Fruit fly (Drosophila melanogaster) whole organism, embryonic: ENCODE data around the gene stv.
A peak's percentile ranks its signal among the peaks of the same experiment; 100 is the strongest.

Source experiments
- ATbp ChIP-seq: fragments of 200-800 bp; sonication (Bioruptor generic); optimal IDR thresholded peaks from 2 replicates; lab custom pipeline; 2017; ENCODE audit warnings: missing biosample characterization, mild to moderate bottlenecking, missing genetic modification characterization, missing genetic modification reagents
- Ada2b ChIP-seq: fragments of 200-800 bp; sonication (Bioruptor generic); IDR thresholded peaks from 2 replicates; pipeline ENCODE4 v1.3.6; 2022; ENCODE audit warnings: missing biosample characterization, missing genetic modification characterization
- B-H1 ChIP-seq: fragments of 200-800 bp; sonication (Bioruptor generic); IDR thresholded peaks from 3 replicates; pipeline ENCODE4 v1.3.6; 2022; ENCODE audit warnings: missing biosample characterization, missing genetic modification characterization
- CG10366 ChIP-seq: fragments of 200-800 bp; sonication (Bioruptor generic); IDR thresholded peaks from 2 replicates; pipeline ENCODE4 v1.3.6; 2022; ENCODE audit warnings: missing biosample characterization, missing genetic modification characterization
- CG10565 ChIP-seq: fragments of 200-800 bp; sonication (Bioruptor generic); optimal IDR thresholded peaks from 3 replicates; lab custom pipeline; 2016; ENCODE audit warnings: missing biosample characterization, mild to moderate bottlenecking, missing genetic modification characterization
- CG12155 ChIP-seq: fragments of 200-800 bp; sonication (Bioruptor generic); optimal IDR thresholded peaks from 3 replicates; lab custom pipeline; 2016; ENCODE audit warnings: missing biosample characterization, missing genetic modification characterization
- CG12744 ChIP-seq: fragments of 200-800 bp; sonication (Bioruptor generic); optimal IDR thresholded peaks from 2 replicates; lab custom pipeline; 2016; ENCODE audit warnings: missing biosample characterization, missing genetic modification characterization
- CG13624 ChIP-seq: fragments of 200-800 bp; sonication (Bioruptor generic); optimal IDR thresholded peaks from 2 replicates; lab custom pipeline; 2016; ENCODE audit warnings: missing biosample characterization, missing genetic modification characterization
- CG16813 ChIP-seq: fragments of 200-800 bp; sonication (Bioruptor generic); IDR thresholded peaks from 3 replicates; pipeline ENCODE4 v1.3.6; 2022; ENCODE audit warnings: missing biosample characterization, missing genetic modification characterization; ENCODE audit not compliant: partially characterized antibody
- CG16815 ChIP-seq: fragments of 200-800 bp; sonication (Bioruptor generic); optimal IDR thresholded peaks from 3 replicates; lab custom pipeline; 2017; ENCODE audit warnings: missing biosample characterization, mild to moderate bottlenecking, missing genetic modification characterization
- CG17385 ChIP-seq: fragments of 200-800 bp; sonication (Bioruptor generic); optimal IDR thresholded peaks from 3 replicates; lab custom pipeline; 2018; ENCODE audit warnings: missing biosample characterization, mild to moderate bottlenecking, missing genetic modification characterization
- CG31224 ChIP-seq: fragments of 200-800 bp; sonication (Bioruptor generic); IDR thresholded peaks from 2 replicates; pipeline ENCODE4 v1.3.6; 2022; ENCODE audit warnings: missing biosample characterization, missing genetic modification characterization
- CG31441 ChIP-seq: fragments of 200-800 bp; sonication (Bioruptor generic); IDR thresholded peaks from 2 replicates; pipeline ENCODE4 v1.3.6; 2022; ENCODE audit warnings: missing biosample characterization, missing genetic modification characterization
- CG3847 ChIP-seq: fragments of 200-800 bp; sonication (Bioruptor generic); IDR thresholded peaks from 2 replicates; pipeline ENCODE4 v1.3.6; 2022; ENCODE audit warnings: missing biosample characterization, missing genetic modification characterization
- CG3995 ChIP-seq: fragments of 200-800 bp; sonication (Bioruptor generic); optimal IDR thresholded peaks from 3 replicates; lab custom pipeline; 2016; ENCODE audit warnings: missing biosample characterization, missing genetic modification characterization
- CG4820 ChIP-seq: fragments of 200-800 bp; sonication (Bioruptor generic); optimal IDR thresholded peaks from 3 replicates; lab custom pipeline; 2016; ENCODE audit warnings: missing biosample characterization, missing genetic modification characterization
- CG5953 ChIP-seq: fragments of 200-800 bp; sonication (Bioruptor generic); IDR thresholded peaks from 2 replicates; pipeline ENCODE4 v1.3.6; 2022; ENCODE audit warnings: missing biosample characterization, missing genetic modification characterization
- CG7963 ChIP-seq: fragments of 200-800 bp; sonication (Bioruptor generic); IDR thresholded peaks from 3 replicates; pipeline ENCODE4 v1.3.6; 2022; ENCODE audit warnings: missing biosample characterization, missing genetic modification characterization; ENCODE audit not compliant: partially characterized antibody
- CG8388 ChIP-seq: fragments of 200-800 bp; sonication (Bioruptor generic); optimal IDR thresholded peaks from 2 replicates; lab custom pipeline; 2019; ENCODE audit warnings: missing biosample characterization, mild to moderate bottlenecking, missing genetic modification characterization, moderate library complexity
- CG9215 ChIP-seq: fragments of 200-800 bp; sonication (Bioruptor generic); IDR thresholded peaks from 2 replicates; pipeline ENCODE4 v1.3.6; 2022; ENCODE audit warnings: missing biosample characterization, missing genetic modification characterization
- CG9437 ChIP-seq: fragments of 200-800 bp; sonication (Bioruptor generic); optimal IDR thresholded peaks from 2 replicates; lab custom pipeline; 2018; ENCODE audit warnings: missing biosample characterization, mild to moderate bottlenecking, missing genetic modification characterization
- Dfd ChIP-seq, 2 experiments: fragments of >200 bp; optimal IDR thresholded peaks; 2 replicates each; lab custom pipeline; 2017; ENCODE audit warnings: missing biosample characterization in 2 of 2, missing genetic modification characterization in 2 of 2
- Fer2 ChIP-seq: fragments of 200-800 bp; sonication (Bioruptor generic); optimal IDR thresholded peaks from 2 replicates; lab custom pipeline; 2018; ENCODE audit warnings: missing biosample characterization, mild to moderate bottlenecking, missing genetic modification characterization, moderate library complexity
- HmgD ChIP-seq: fragments of 200-800 bp; sonication (Bioruptor generic); optimal IDR thresholded peaks from 3 replicates; lab custom pipeline; 2016; ENCODE audit warnings: missing biosample characterization, missing genetic modification characterization
- Hsf ChIP-seq: fragments of 200-800 bp; sonication (Bioruptor generic); optimal IDR thresholded peaks from 3 replicates; lab custom pipeline; 2016; ENCODE audit warnings: missing biosample characterization, missing genetic modification characterization
- Med ChIP-seq: fragments of 200-800 bp; sonication (Bioruptor generic); peaks from one replicate; lab custom pipeline; 2016; ENCODE audit warnings: missing biosample characterization, missing genetic modification characterization, mild to moderate bottlenecking, inconsistent platforms, moderate library complexity
- Pdp1 ChIP-seq, 2 experiments: fragments of 200-800 bp; sonication (Bioruptor generic); optimal IDR thresholded peaks; 3 replicates each; lab custom pipeline; 2016; ENCODE audit warnings: missing biosample characterization in 2 of 2, missing genetic modification characterization in 2 of 2, mild to moderate bottlenecking in 1 of 2, moderate library complexity in 1 of 2
- Sox100B ChIP-seq: fragments of 200-800 bp; sonication (Bioruptor generic); optimal IDR thresholded peaks from 3 replicates; lab custom pipeline; 2018; ENCODE audit warnings: missing biosample characterization, mild to moderate bottlenecking, missing genetic modification characterization
- Ssrp ChIP-seq: fragments of 200-800 bp; sonication (Bioruptor generic); optimal IDR thresholded peaks from 2 replicates; lab custom pipeline; 2018; ENCODE audit warnings: missing biosample characterization, mild to moderate bottlenecking, missing genetic modification characterization, moderate library complexity
- bcd ChIP-seq: fragments of 200-800 bp; sonication (Bioruptor generic); optimal IDR thresholded peaks from 2 replicates; lab custom pipeline; 2017; ENCODE audit warnings: missing biosample characterization, mild to moderate bottlenecking, missing genetic modification characterization
- dmrt99B ChIP-seq: fragments of 200-800 bp; sonication (Bioruptor generic); optimal IDR thresholded peaks from 2 replicates; lab custom pipeline; 2018; ENCODE audit warnings: missing biosample characterization, mild to moderate bottlenecking, missing genetic modification characterization, moderate library complexity
- dysf ChIP-seq: fragments of 200-800 bp; sonication (Bioruptor generic); IDR thresholded peaks from 3 replicates; pipeline ENCODE4 v1.3.6; 2022; ENCODE audit warnings: missing biosample characterization, missing genetic modification characterization
- fd3F ChIP-seq: fragments of 200-800 bp; sonication (Bioruptor generic); optimal IDR thresholded peaks from 2 replicates; lab custom pipeline; 2018; ENCODE audit warnings: missing biosample characterization, mild to moderate bottlenecking, missing genetic modification characterization, moderate library complexity
- fd96Cb ChIP-seq: fragments of 200-800 bp; sonication (Bioruptor generic); optimal IDR thresholded peaks from 2 replicates; lab custom pipeline; 2018; ENCODE audit warnings: missing biosample characterization, mild to moderate bottlenecking, missing genetic modification characterization, moderate library complexity
- gce ChIP-seq: fragments of 200-800 bp; sonication (Bioruptor generic); IDR thresholded peaks from 3 replicates; pipeline ENCODE4 v1.3.6; 2022; ENCODE audit warnings: missing biosample characterization, missing genetic modification characterization
- gsb-n ChIP-seq: fragments of 200-800 bp; sonication (Bioruptor generic); optimal IDR thresholded peaks from 3 replicates; lab custom pipeline; 2018; ENCODE audit warnings: missing biosample characterization, mild to moderate bottlenecking, missing genetic modification characterization
- ham ChIP-seq: fragments of 200-800 bp; sonication (Bioruptor generic); IDR thresholded peaks from 2 replicates; pipeline ENCODE4 v1.3.6; 2022; ENCODE audit warnings: missing biosample characterization, missing genetic modification characterization
- hkb ChIP-seq, 2 experiments: fragments of 200-800 bp in 1 of 2; fragments of >200 bp in 1 of 2; sonication (Bioruptor generic) in 1 of 2; IDR thresholded peaks in 1 of 2; optimal IDR thresholded peaks in 1 of 2; 2 replicates each; pipeline versions ENCODE4 v1.3.6 to Lab custom; 2017 to 2022; ENCODE audit warnings: missing biosample characterization in 1 of 2, missing genetic modification characterization in 1 of 2
- insv ChIP-seq, 2 experiments: fragments of 200-800 bp; sonication (Bioruptor generic); optimal IDR thresholded peaks; 3 replicates each; lab custom pipeline; 2016 to 2018; ENCODE audit warnings: missing biosample characterization in 2 of 2, missing genetic modification characterization in 2 of 2
- kay ChIP-seq: fragments of 200-800 bp; sonication (Bioruptor generic); optimal IDR thresholded peaks from 2 replicates; lab custom pipeline; 2016; ENCODE audit warnings: missing biosample characterization, missing genetic modification characterization
- kni ChIP-seq: fragments of 200-800 bp; sonication (Bioruptor generic); optimal IDR thresholded peaks from 3 replicates; lab custom pipeline; 2017; ENCODE audit warnings: mild to moderate bottlenecking, missing biosample characterization, missing genetic modification reagents, missing genetic modification characterization
- knrl ChIP-seq: fragments of 200-800 bp; sonication (Bioruptor generic); IDR thresholded peaks from 3 replicates; pipeline ENCODE4 v1.3.6; 2022; ENCODE audit warnings: missing biosample characterization, missing genetic modification characterization; ENCODE audit not compliant: partially characterized antibody
- maf-S ChIP-seq: fragments of 200-800 bp; sonication (Bioruptor generic); optimal IDR thresholded peaks from 2 replicates; lab custom pipeline; 2016; ENCODE audit warnings: missing biosample characterization, missing genetic modification characterization
- mirr ChIP-seq: fragments of 200-800 bp; sonication (Bioruptor generic); optimal IDR thresholded peaks from 3 replicates; lab custom pipeline; 2018; ENCODE audit warnings: missing biosample characterization, mild to moderate bottlenecking, missing genetic modification characterization
- pb ChIP-seq: fragments of 200-800 bp; sonication (Bioruptor generic); optimal IDR thresholded peaks from 3 replicates; lab custom pipeline; 2016; ENCODE audit warnings: missing biosample characterization, missing genetic modification characterization
- psq ChIP-seq: fragments of 200-800 bp; sonication (Bioruptor generic); optimal IDR thresholded peaks from 2 replicates; lab custom pipeline; 2017; ENCODE audit warnings: missing biosample characterization, missing genetic modification characterization
- sens-2 ChIP-seq: fragments of 200-800 bp; sonication (Bioruptor generic); IDR thresholded peaks from 2 replicates; pipeline ENCODE4 v1.3.6; 2022; ENCODE audit warnings: missing biosample characterization, missing genetic modification characterization
- stc ChIP-seq: fragments of 200-800 bp; sonication (Bioruptor generic); IDR thresholded peaks from 2 replicates; pipeline ENCODE4 v1.3.6; 2022; ENCODE audit warnings: missing biosample characterization, missing genetic modification characterization
- stwl ChIP-seq: fragments of 200-800 bp; sonication (Bioruptor generic); optimal IDR thresholded peaks from 3 replicates; lab custom pipeline; 2018; ENCODE audit warnings: missing biosample characterization, mild to moderate bottlenecking, missing genetic modification characterization, moderate library complexity
- tin ChIP-seq: fragments of 200-800 bp; sonication (Bioruptor generic); optimal IDR thresholded peaks from 3 replicates; lab custom pipeline; 2016; ENCODE audit warnings: missing biosample characterization, missing genetic modification characterization

Gene stv

dm6 chr3L:13497720-13498355, 20.5 kb downstream of the stv start (continued):
- TF ChIP-seq ATbp (GFP tag; lab: Kevin White, UChicago), result peak; percentile 63
- TF ChIP-seq CG16815 (GFP tag; lab: Kevin White, UChicago), result no peak
- TF ChIP-seq Pdp1 (GFP tag; optimal IDR thresholded peaks at IDR 0.05; lab: Kevin White, UChicago), result peak in 1 of 2 experiments; percentile 46
- TF ChIP-seq HmgD (GFP tag; lab: Kevin White, UChicago), result no peak
- peak; percentile 5 for TF ChIP-seq CG17385 (GFP tag; lab: Kevin White, UChicago)
- no peak for TF ChIP-seq Fer2 (tag; lab: Kevin White, UChicago)
- no peak for TF ChIP-seq knrl (GFP tag; lab: Robert Waterston, UW)
- TF ChIP-seq Ada2b (GFP tag; lab: Robert Waterston, UW), result no peak
- no peak for TF ChIP-seq sens-2 (GFP tag; lab: Robert Waterston, UW)
- TF ChIP-seq kni (GFP tag; lab: Kevin White, UChicago), result peak; percentile 61
- no peak for TF ChIP-seq maf-S
- TF ChIP-seq kay (GFP tag; lab: Kevin White, UChicago), result peak; percentile 30
- no peak for TF ChIP-seq Dfd (GFP tag; optimal IDR thresholded peaks at IDR 0.05; lab: Kevin White, UChicago)
- peak; percentile 75 for TF ChIP-seq Med (GFP tag; lab: Kevin White, UChicago)
- no peak for TF ChIP-seq CG31441 (GFP tag; lab: Robert Waterston, UW)
- TF ChIP-seq bcd, result no peak
- no peak for TF ChIP-seq stc (GFP tag; lab: Robert Waterston, UW)
- TF ChIP-seq Sox100B (GFP tag; lab: Kevin White, UChicago), result no peak
- no peak for TF ChIP-seq CG12744
- TF ChIP-seq CG7963 (GFP tag; lab: Robert Waterston, UW), result no peak
- TF ChIP-seq CG16813 (GFP tag; lab: Robert Waterston, UW), result no peak
- TF ChIP-seq gce (GFP tag; lab: Robert Waterston, UW), result 0 out of 3 replicates have a peak, but pooled peaks have one; percentile 22
- no peak for TF ChIP-seq CG13624
- TF ChIP-seq CG3995 (GFP tag; lab: Kevin White, UChicago), result no peak
- no peak for TF ChIP-seq CG4820 (GFP tag; lab: Kevin White, UChicago)
- TF ChIP-seq CG10565 (GFP tag; lab: Kevin White, UChicago), result no peak
- no peak for TF ChIP-seq CG12155 (GFP tag; lab: Kevin White, UChicago)
- TF ChIP-seq ham (GFP tag; lab: Robert Waterston, UW), result no peak
- no peak for TF ChIP-seq hkb (optimal IDR thresholded peaks at IDR 0.05; lab: Kevin White, UChicago)
- peak; percentile 48; the same call in 1 of the 2 replicates for TF ChIP-seq hkb (GFP tag; IDR thresholded peaks at IDR 0.05; lab: Robert Waterston, UW)
- no peak for TF ChIP-seq CG10366 (GFP tag; lab: Robert Waterston, UW)
- peak; percentile 29 for TF ChIP-seq dmrt99B
- TF ChIP-seq CG9437 (GFP tag; lab: Kevin White, UChicago), result no peak
- no peak for TF ChIP-seq fd96Cb
- no peak for TF ChIP-seq B-H1 (GFP tag; lab: Robert Waterston, UW)
- TF ChIP-seq gsb-n (tag; lab: Kevin White, UChicago), result no peak
- 0 out of 2 replicates have a peak, but pooled peaks have one; percentile 20 for TF ChIP-seq CG5953
- no peak for TF ChIP-seq pb (GFP tag; lab: Kevin White, UChicago)
- no peak for TF ChIP-seq tin (GFP tag; lab: Kevin White, UChicago)
- peak; percentile 14 for TF ChIP-seq mirr (GFP tag; lab: Kevin White, UChicago)
- TF ChIP-seq CG3847 (GFP tag; lab: Robert Waterston, UW), result no peak
- TF ChIP-seq CG31224 (GFP tag; lab: Robert Waterston, UW), result no peak
- TF ChIP-seq CG8388, result no peak
- no peak for TF ChIP-seq fd3F
- TF ChIP-seq insv (GFP tag; optimal IDR thresholded peaks at IDR 0.05; lab: Kevin White, UChicago), result no peak
- no peak for TF ChIP-seq Hsf (GFP tag; lab: Kevin White, UChicago)
- no peak for TF ChIP-seq CG9215
- TF ChIP-seq psq (GFP tag; lab: Kevin White, UChicago), result no peak
- TF ChIP-seq dysf (GFP tag; lab: Robert Waterston, UW), result no peak
- no peak for TF ChIP-seq stwl (tag; lab: Kevin White, UChicago)
- no peak for TF ChIP-seq Ssrp (tag; lab: Kevin White, UChicago)
